Fruit fly (Drosophila melanogaster): Measurements from ENCODE around the gene CG31142.

Gene CG31142

dm6 chr3R:23911073-23911690 lies 17.9 kb upstream of the CG31142 start:
- TF ChIP-seq CG10348 (GFP tag; IDR thresholded peaks at IDR 0.05) (no peak), EcR (GFP tag; optimal IDR thresholded peaks at IDR 0.05) (peak; percentile 77)

DNA sequence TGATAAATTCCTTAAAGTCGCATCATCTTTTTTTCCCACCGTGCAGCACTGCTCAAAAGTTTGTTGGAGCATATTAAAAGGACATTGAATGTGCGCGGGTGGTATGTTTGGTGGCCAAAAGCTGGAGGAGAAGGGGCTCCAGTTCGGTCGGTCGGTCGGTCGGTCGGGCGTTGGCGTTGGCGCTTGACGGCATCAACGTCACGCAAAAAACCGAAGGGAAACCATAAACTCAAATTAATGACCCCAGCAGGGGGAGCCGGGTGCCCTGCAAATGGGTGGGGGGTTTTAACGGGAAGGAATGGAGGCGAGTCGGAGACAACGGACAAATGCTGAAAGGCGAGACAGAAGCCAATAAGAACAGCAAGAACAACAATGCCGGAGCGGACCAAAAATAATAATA lies 16.7 kb upstream of the CG31142 start:
- TF ChIP-seq Pif1B (GFP tag; optimal IDR thresholded peaks at IDR 0.05) (no peak), rn (GFP tag; IDR thresholded peaks at IDR 0.05) (no peak), CG32121 (GFP tag; IDR thresholded peaks at IDR 0.05) (no peak), CG13204 (GFP tag; optimal IDR thresholded peaks at IDR 0.05) (peak; percentile 45), D1 (tag; optimal IDR thresholded peaks at IDR 0.05) (no peak), CG34367 (tag; optimal IDR thresholded peaks at IDR 0.05) (no peak), CG4496 (GFP tag; IDR thresholded peaks at IDR 0.05) (no peak), CG14655 (GFP tag; optimal IDR thresholded peaks at IDR 0.05) (no peak), Ets98B (GFP tag; IDR thresholded peaks at IDR 0.05) (no peak), CG10348 (GFP tag; IDR thresholded peaks at IDR 0.05) (no peak), EcR (GFP tag; optimal IDR thresholded peaks at IDR 0.05) (peak; percentile 36), CG8301 (tag; optimal IDR thresholded peaks at IDR 0.05) (no peak), CG9948 (tag; optimal IDR thresholded peaks at IDR 0.05) (no peak), Pif1A (GFP tag; optimal IDR thresholded peaks at IDR 0.05) (no peak), gl (tag; optimal IDR thresholded peaks at IDR 0.05) (no peak)

DNA sequence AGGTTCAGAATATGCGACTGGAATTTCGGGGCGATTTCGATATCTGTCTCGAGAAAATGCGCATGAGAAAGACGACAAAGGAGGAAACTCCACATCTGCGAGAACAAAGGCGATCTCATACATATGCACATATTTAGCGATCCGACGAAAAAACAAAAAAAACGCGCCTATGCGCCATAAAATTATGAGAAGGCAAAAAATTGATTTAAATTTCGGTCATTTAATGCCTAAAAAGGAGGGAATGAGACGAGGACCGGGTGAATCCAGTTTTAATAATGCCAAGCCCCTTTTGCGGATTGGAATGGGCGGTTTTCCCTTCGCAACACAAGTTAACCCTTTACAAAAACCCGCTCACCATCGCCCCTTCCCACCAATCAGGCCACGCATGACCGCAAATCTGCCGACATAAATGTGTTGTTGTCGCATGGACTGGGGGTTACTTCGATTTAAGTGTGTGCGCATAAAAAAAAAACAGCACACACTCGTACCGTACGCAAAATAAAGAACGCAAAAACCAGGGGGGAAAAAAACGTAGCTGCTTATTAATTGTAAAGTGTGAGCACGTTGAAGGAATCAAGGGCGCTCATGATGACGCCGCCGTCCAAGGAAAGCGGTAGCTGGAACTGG lies 14.5 kb upstream of the CG31142 start:
- TF ChIP-seq Snoo (tag; optimal IDR thresholded peaks at IDR 0.05) (no peak), EcR (GFP tag; optimal IDR thresholded peaks at IDR 0.05) (no peak), CG13204 (GFP tag; optimal IDR thresholded peaks at IDR 0.05) (no peak), Pif1B (GFP tag; optimal IDR thresholded peaks at IDR 0.05) (no peak), CG34367 (tag; optimal IDR thresholded peaks at IDR 0.05) (no peak), rn (GFP tag; IDR thresholded peaks at IDR 0.05) (no peak), CG4496 (GFP tag; IDR thresholded peaks at IDR 0.05) (no peak), fd96Ca (GFP tag; IDR thresholded peaks at IDR 0.05) (no peak), gl (tag; optimal IDR thresholded peaks at IDR 0.05) (no peak), Pif1A (GFP tag; optimal IDR thresholded peaks at IDR 0.05) (no peak), D1 (tag; optimal IDR thresholded peaks at IDR 0.05) (no peak), CG8301 (tag; optimal IDR thresholded peaks at IDR 0.05) (no peak)

dm6 chr3R:23915042-23915428 lies 14.0 kb upstream of the CG31142 start:
- TF ChIP-seq fd96Ca (GFP tag; IDR thresholded peaks at IDR 0.05) (peak; percentile 34; the same call in 1 of the 3 replicates), CG17806 (tag; optimal IDR thresholded peaks at IDR 0.05) (peak; percentile 96), CG9948 (tag; optimal IDR thresholded peaks at IDR 0.05) (peak; percentile 94), Pif1B (GFP tag; optimal IDR thresholded peaks at IDR 0.05) (peak; percentile 95), D1 (tag; optimal IDR thresholded peaks at IDR 0.05) (peak; percentile 93), CG8301 (tag; optimal IDR thresholded peaks at IDR 0.05) (peak; percentile 66), rn (GFP tag; IDR thresholded peaks at IDR 0.05) (peak; percentile 49), Pif1A (GFP tag; optimal IDR thresholded peaks at IDR 0.05) (peak; percentile 95), CG10348 (GFP tag; IDR thresholded peaks at IDR 0.05) (no peak), CG32121 (GFP tag; IDR thresholded peaks at IDR 0.05) (no peak), CG13204 (GFP tag; optimal IDR thresholded peaks at IDR 0.05) (peak; percentile 94), CG12605 (GFP tag; IDR thresholded peaks at IDR 0.05) (peak; percentile 73), gl (tag; optimal IDR thresholded peaks at IDR 0.05) (peak; percentile 91), CG34367 (tag; optimal IDR thresholded peaks at IDR 0.05) (peak; percentile 96), CG15710 (tag; optimal IDR thresholded peaks at IDR 0.05) (peak; percentile 98), EcR (GFP tag; optimal IDR thresholded peaks at IDR 0.05) (peak; percentile 88), CG14655 (GFP tag; optimal IDR thresholded peaks at IDR 0.05) (peak; percentile 78), Ets98B (GFP tag; IDR thresholded peaks at IDR 0.05) (peak; percentile 45; the same call in 1 of the 2 replicates), CG8159 (tag; optimal IDR thresholded peaks at IDR 0.05) (peak; percentile 97), Snoo (tag; optimal IDR thresholded peaks at IDR 0.05) (peak; percentile 95), CG4496 (GFP tag; IDR thresholded peaks at IDR 0.05) (peak; percentile 86)

dm6 chr3R:23915967-23916366 lies 13.1 kb upstream of the CG31142 start:
- TF ChIP-seq Ets98B (GFP tag; IDR thresholded peaks at IDR 0.05) (peak; percentile 38; the same call in 1 of the 2 replicates), fd96Ca (GFP tag; IDR thresholded peaks at IDR 0.05) (peak; percentile 70), Snoo (tag; optimal IDR thresholded peaks at IDR 0.05) (peak; percentile 82), CG32121 (GFP tag; IDR thresholded peaks at IDR 0.05) (no peak), EcR (GFP tag; optimal IDR thresholded peaks at IDR 0.05) (no peak), CG10348 (GFP tag; IDR thresholded peaks at IDR 0.05) (no peak), CG34367 (tag; optimal IDR thresholded peaks at IDR 0.05) (peak; percentile 90), CG12605 (GFP tag; IDR thresholded peaks at IDR 0.05) (no peak; the same call in 1 of the 2 replicates), D1 (tag; optimal IDR thresholded peaks at IDR 0.05) (peak; percentile 82), CG8301 (tag; optimal IDR thresholded peaks at IDR 0.05) (peak; percentile 78), Pif1A (GFP tag; optimal IDR thresholded peaks at IDR 0.05) (peak; percentile 88), CG13204 (GFP tag; optimal IDR thresholded peaks at IDR 0.05) (peak; percentile 62), CG4496 (GFP tag; IDR thresholded peaks at IDR 0.05) (peak; percentile 61; the same call in 2 of the 3 replicates), CG15710 (tag; optimal IDR thresholded peaks at IDR 0.05) (peak; percentile 91), CG9948 (tag; optimal IDR thresholded peaks at IDR 0.05) (peak; percentile 92), rn (GFP tag; IDR thresholded peaks at IDR 0.05) (0 out of 2 replicates have a peak, but pooled peaks have one; percentile 27), CG17806 (tag; optimal IDR thresholded peaks at IDR 0.05) (peak; percentile 93), Pif1B (GFP tag; optimal IDR thresholded peaks at IDR 0.05) (peak; percentile 75), CG8159 (tag; optimal IDR thresholded peaks at IDR 0.05) (peak; percentile 94), CG14655 (GFP tag; optimal IDR thresholded peaks at IDR 0.05) (peak; percentile 83), gl (tag; optimal IDR thresholded peaks at IDR 0.05) (peak; percentile 78)

Measured in whole organism, pupa.